Worm (Caenorhabditis elegans) whole organism, mixed stage, embryonic: ENCODE data around the gene T04B8.5.

Experiments used
- elt-1 ChIP-seq: sonication (generic microtip); optimal IDR thresholded peaks from 2 replicates; lab custom pipeline; 2017; ENCODE audit warnings: missing genetic modification characterization, mild to moderate bottlenecking, missing compliant biosample characterization, antibody characterized with exemption, moderate library complexity, borderline replicate concordance; ENCODE audit not compliant: insufficient read depth
- nhr-237 ChIP-seq: fragments of 150-350 bp; optimal IDR thresholded peaks from 2 replicates; lab custom pipeline; 2014; ENCODE audit warnings: missing biosample characterization, missing genetic modification characterization
- unc-62 ChIP-seq: fragments of 150-350 bp; optimal IDR thresholded peaks from 2 replicates; lab custom pipeline; 2014; ENCODE audit warnings: missing biosample characterization, missing genetic modification reagents, missing genetic modification characterization
- ztf-11 ChIP-seq: fragments of 150-350 bp; optimal IDR thresholded peaks from 2 replicates; lab custom pipeline; 2014; ENCODE audit warnings: missing biosample characterization, missing genetic modification characterization

ce11 chrII:667864-668263, 43.5 kb upstream of the T04B8.5 start:
- no peak for TF ChIP-seq nhr-237 (tag; lab: Kevin White, UChicago)
- no peak for TF ChIP-seq ztf-11 (tag; lab: Kevin White, UChicago)
- no peak for TF ChIP-seq unc-62 (GFP tag; lab: Kevin White, UChicago)
- TF ChIP-seq elt-1: no peak
